Worm (Caenorhabditis elegans) whole organism, L4/young adult: ENCODE results near the gene pgp-10.

ENCODE experiments used
- W03F9.2 ChIP-seq: fragments of 150-350 bp; optimal IDR thresholded peaks from 2 replicates; lab custom pipeline; 2014; ENCODE audit warnings: missing biosample characterization, missing genetic modification characterization
- dao-5 ChIP-seq: sonication (generic microtip); optimal IDR thresholded peaks from 2 replicates; lab custom pipeline; 2016; ENCODE audit warnings: missing genotype, missing genetic modification characterization, moderate library complexity, missing compliant biosample characterization
- him-1 ChIP-seq: sonication (generic microtip); optimal IDR thresholded peaks from 2 replicates; lab custom pipeline; 2016; ENCODE audit warnings: missing genotype, missing genetic modification reagents, missing genetic modification characterization, missing compliant biosample characterization

- TF ChIP-seq him-1 (no peak), W03F9.2 (tag; lab: Kevin White, UChicago) (no peak), dao-5 (tag; lab: Kevin White, UChicago) (no peak)
Observed at ce11 chrX:7200475-7200874, 41.6 kb downstream of the pgp-10 start.
